Fruit fly (Drosophila melanogaster): ENCODE data around the gene Nfs1.

The Nfs1 gene

dm6 chr2L:11970853-11971397 lies 28.5 kb upstream of the Nfs1 start (continued):
- TF ChIP-seq MESR4 (GFP tag; optimal IDR thresholded peaks at IDR 0.05) (no peak), CG16813 (GFP tag; IDR thresholded peaks at IDR 0.05; ENCODE audit: partially characterized antibody) (peak; percentile 27; the same call in 1 of the 3 replicates), CG2712 (tag; optimal IDR thresholded peaks at IDR 0.05) (peak; percentile 34), CoRest (tag; optimal IDR thresholded peaks at IDR 0.05) (no peak), vvl (GFP tag; IDR thresholded peaks at IDR 0.05) (peak; percentile 56; the same call in 1 of the 2 replicates), CG3407 (GFP tag; optimal IDR thresholded peaks at IDR 0.05) (no peak), CG4282 (GFP tag; optimal IDR thresholded peaks at IDR 0.05) (no peak), unpg (GFP tag; optimal IDR thresholded peaks at IDR 0.05) (peak; percentile 30), Elba2 (GFP tag; optimal IDR thresholded peaks at IDR 0.05) (no peak), ap (GFP tag; IDR thresholded peaks at IDR 0.05) (no peak), Xbp1 (GFP tag; optimal IDR thresholded peaks at IDR 0.05) (no peak), Lim3 (GFP tag; IDR thresholded peaks at IDR 0.05) (no peak), row (GFP tag; IDR thresholded peaks at IDR 0.05) (peak; percentile 40; the same call in 2 of the 3 replicates), Gug (GFP tag; IDR thresholded peaks at IDR 0.05) (0 out of 4 replicates have a peak, but pooled peaks have one; percentile 7), HmgD (GFP tag; optimal IDR thresholded peaks at IDR 0.05) (peak; percentile 41), hth (optimal IDR thresholded peaks at IDR 0.05) (no peak), ato (GFP tag; IDR thresholded peaks at IDR 0.05; ENCODE audit: partially characterized antibody) (peak; percentile 7; the same call in 1 of the 2 replicates), CG33557 (GFP tag; optimal IDR thresholded peaks at IDR 0.05) (no peak), CG15514 (GFP tag; optimal IDR thresholded peaks at IDR 0.05) (no peak), MTF-1 (GFP tag; optimal IDR thresholded peaks at IDR 0.05; ENCODE audit: borderline replicate concordance) (no peak), ttk (GFP tag; IDR thresholded peaks at IDR 0.05) (no peak), inv (GFP tag; IDR thresholded peaks at IDR 0.05; ENCODE audit: partially characterized antibody) (no peak; the same call in 1 of the 2 replicates), CG10431 (GFP tag; optimal IDR thresholded peaks at IDR 0.05) (no peak), CG18476 (GFP tag; optimal IDR thresholded peaks at IDR 0.05) (no peak), CG42726 (GFP tag; IDR thresholded peaks at IDR 0.05; ENCODE audit: partially characterized antibody) (peak; percentile 19; the same call in 1 of the 2 replicates), CG14014 (GFP tag; IDR thresholded peaks at IDR 0.05) (peak; percentile 39; the same call in 1 of the 2 replicates), sisA (GFP tag; IDR thresholded peaks at IDR 0.05) (no peak), CG17912 (GFP tag; optimal IDR thresholded peaks at IDR 0.05) (no peak), Fer2 (tag; optimal IDR thresholded peaks at IDR 0.05) (no peak), CG7372 (GFP tag; IDR thresholded peaks at IDR 0.05) (no peak), CG11696 (GFP tag; IDR thresholded peaks at IDR 0.05) (0 out of 2 replicates have a peak, but pooled peaks have one; percentile 18), sr (GFP tag; IDR thresholded peaks at IDR 0.05) (no peak), Scr (GFP tag; IDR thresholded peaks at IDR 0.05; ENCODE audit: partially characterized antibody) (peak; percentile 45), HLH3B (GFP tag; IDR thresholded peaks at IDR 0.05) (peak; percentile 47; the same call in 1 of the 2 replicates), Hmr (GFP tag; optimal IDR thresholded peaks at IDR 0.05) (peak; percentile 56), CG12071 (GFP tag; optimal IDR thresholded peaks at IDR 0.05) (peak; percentile 23), gt (GFP tag; IDR thresholded peaks at IDR 0.05) (no peak), jumu (GFP tag; optimal IDR thresholded peaks at IDR 0.05) (no peak), Sin3A (optimal IDR thresholded peaks at IDR 0.05) (no peak), CG13424 (tag; optimal IDR thresholded peaks at IDR 0.05) (peak; percentile 0), CG15269 (tag; optimal IDR thresholded peaks at IDR 0.05) (no peak), CG31388 (GFP tag; optimal IDR thresholded peaks at IDR 0.05) (no peak), dan (GFP tag; IDR thresholded peaks at IDR 0.05) (no peak), Neu2 (GFP tag; optimal IDR thresholded peaks at IDR 0.05; ENCODE audit: borderline replicate concordance) (no peak), CG10543 (GFP tag; optimal IDR thresholded peaks at IDR 0.05) (peak; percentile 81), CG11247 (GFP tag; IDR thresholded peaks at IDR 0.05) (peak; percentile 28; the same call in 1 of the 2 replicates), CG13894 (tag; optimal IDR thresholded peaks at IDR 0.05) (peak; percentile 44), sim (GFP tag; IDR thresholded peaks at IDR 0.05) (peak; percentile 22; the same call in 1 of the 2 replicates), CG4730 (GFP tag; IDR thresholded peaks at IDR 0.05) (no peak), maf-S (GFP tag; optimal IDR thresholded peaks at IDR 0.05) (no peak)

Data from whole organism, embryonic.